Worm (Caenorhabditis elegans): ENCODE data around the gene fntb-1.

DNA sequence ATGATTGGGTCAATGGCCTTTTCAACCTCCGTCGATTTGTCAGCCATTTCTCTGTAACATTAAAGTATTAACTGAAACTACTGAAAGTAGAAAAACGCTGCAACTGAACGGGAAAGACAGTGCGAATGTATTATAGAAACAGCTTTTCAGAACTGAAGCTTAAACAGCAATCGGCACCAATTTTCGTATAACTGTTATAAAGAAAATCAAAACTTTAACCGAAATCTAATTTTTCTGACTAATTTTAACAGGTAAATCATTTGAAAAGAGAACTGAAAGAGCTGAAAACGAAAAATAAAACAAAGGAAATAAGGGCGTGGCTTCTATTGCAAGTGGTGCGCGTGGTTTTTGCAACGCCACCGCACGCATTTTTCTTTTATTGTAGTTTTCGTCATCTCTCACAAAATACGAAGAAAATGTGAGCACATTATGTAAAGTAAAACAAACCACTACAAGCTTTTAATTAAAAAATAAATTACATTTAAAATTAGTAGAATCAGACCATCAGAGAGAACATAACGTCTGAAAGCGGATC is 22.4 kb upstream of the fntb-1 start, which contains the start of gene rrsr-1:
- TF ChIP-seq elt-4 (tag; optimal IDR thresholded peaks at IDR 0.05) (no peak), mec-3 (tag; optimal IDR thresholded peaks at IDR 0.05; ENCODE audit: borderline replicate concordance) (no peak)
